Fruit fly (Drosophila melanogaster): Measurements from ENCODE around the gene sw.
A peak's percentile ranks its signal among the peaks of the same experiment; 100 is the strongest.

Gene sw

dm6 chrX:20247710-20248109 is 11.5 kb upstream of the sw start (continued):
- TF ChIP-seq CG10366 (GFP tag; IDR thresholded peaks at IDR 0.05), result peak; percentile 21; the same call in 1 of the 2 replicates
- no peak for TF ChIP-seq CG15479 (GFP tag; optimal IDR thresholded peaks at IDR 0.05)
- TF ChIP-seq pb (GFP tag; optimal IDR thresholded peaks at IDR 0.05), result no peak
- no peak for TF ChIP-seq cwo (GFP tag; optimal IDR thresholded peaks at IDR 0.05)
- no peak for TF ChIP-seq MBD-R2 (GFP tag; IDR thresholded peaks at IDR 0.05)
- TF ChIP-seq org-1 (GFP tag; optimal IDR thresholded peaks at IDR 0.05), result no peak
- no peak for TF ChIP-seq nau (GFP tag; optimal IDR thresholded peaks at IDR 0.05)
- TF ChIP-seq CG2712 (tag; optimal IDR thresholded peaks at IDR 0.05), result peak; percentile 12
- TF ChIP-seq shn (GFP tag; optimal IDR thresholded peaks at IDR 0.05), result no peak
- TF ChIP-seq dmrt99B (tag; optimal IDR thresholded peaks at IDR 0.05), result no peak
- TF ChIP-seq CG4404 (GFP tag; IDR thresholded peaks at IDR 0.05), result peak; percentile 76
- no peak for TF ChIP-seq pzg (GFP tag; optimal IDR thresholded peaks at IDR 0.05)
- no peak for TF ChIP-seq CG7839 (tag; optimal IDR thresholded peaks at IDR 0.05)
- no peak for TF ChIP-seq HLH4C (GFP tag; IDR thresholded peaks at IDR 0.05; ENCODE audit: partially characterized antibody)
- no peak for TF ChIP-seq CG13624 (GFP tag; optimal IDR thresholded peaks at IDR 0.05)
- no peak for TF ChIP-seq sqz (GFP tag; optimal IDR thresholded peaks at IDR 0.05)
- no peak for TF ChIP-seq tll (GFP tag; optimal IDR thresholded peaks at IDR 0.05)
- TF ChIP-seq Ssrp (tag; optimal IDR thresholded peaks at IDR 0.05), result no peak
- no peak for TF ChIP-seq pita (GFP tag; optimal IDR thresholded peaks at IDR 0.05)
- no peak for TF ChIP-seq rib (GFP tag; IDR thresholded peaks at IDR 0.05)
- TF ChIP-seq CG15073 (GFP tag; optimal IDR thresholded peaks at IDR 0.05), result no peak
- peak; percentile 66 for TF ChIP-seq Ets65A (GFP tag)
- no peak for TF ChIP-seq CG4360 (GFP tag; IDR thresholded peaks at IDR 0.05)
- no peak for TF ChIP-seq Optix (GFP tag; IDR thresholded peaks at IDR 0.05)
- TF ChIP-seq Bteb2 (GFP tag; optimal IDR thresholded peaks at IDR 0.05), result no peak
- no peak for TF ChIP-seq Taf1 (GFP tag; IDR thresholded peaks at IDR 0.05)
- TF ChIP-seq Dfd (GFP tag; optimal IDR thresholded peaks at IDR 0.05), result no peak
- peak; percentile 59; the same call in 1 of the 3 replicates for TF ChIP-seq ci (GFP tag; IDR thresholded peaks at IDR 0.05)
- no peak for TF ChIP-seq tup (GFP tag; optimal IDR thresholded peaks at IDR 0.05)
- TF ChIP-seq Dad (GFP tag; optimal IDR thresholded peaks at IDR 0.05), result no peak
- TF ChIP-seq CG9797 (GFP tag; optimal IDR thresholded peaks at IDR 0.05), result no peak
- no peak for TF ChIP-seq CTCF (GFP tag; optimal IDR thresholded peaks at IDR 0.05)
- no peak for TF ChIP-seq CG2202 (tag; optimal IDR thresholded peaks at IDR 0.05)
- no peak for TF ChIP-seq Tbp (GFP tag; optimal IDR thresholded peaks at IDR 0.05)
- no peak for TF ChIP-seq CG16815 (GFP tag; optimal IDR thresholded peaks at IDR 0.05)
- TF ChIP-seq otp (GFP tag; IDR thresholded peaks at IDR 0.05), result no peak
- no peak for TF ChIP-seq phol (tag; optimal IDR thresholded peaks at IDR 0.05)
- TF ChIP-seq ftz-f1 (GFP tag; optimal IDR thresholded peaks at IDR 0.05), result no peak
- TF ChIP-seq ken (GFP tag; IDR thresholded peaks at IDR 0.05), result 0 out of 3 replicates have a peak, but pooled peaks have one; percentile 24
- TF ChIP-seq Stat92E (GFP tag; optimal IDR thresholded peaks at IDR 0.05), result no peak
- no peak for TF ChIP-seq CG6175 (GFP tag; IDR thresholded peaks at IDR 0.05)
- TF ChIP-seq bowl (GFP tag; IDR thresholded peaks at IDR 0.05), result no peak
- no peak for TF ChIP-seq slbo (GFP tag; IDR thresholded peaks at IDR 0.05)
- no peak for TF ChIP-seq CG2120 (GFP tag; optimal IDR thresholded peaks at IDR 0.05)
- no peak for TF ChIP-seq zf30C (GFP tag; optimal IDR thresholded peaks at IDR 0.05)
- no peak for TF ChIP-seq CG13287 (GFP tag; IDR thresholded peaks at IDR 0.05; ENCODE audit: partially characterized antibody)
- no peak for TF ChIP-seq bab2 (GFP tag; optimal IDR thresholded peaks at IDR 0.05)
- no peak for TF ChIP-seq CG30431 (GFP tag; optimal IDR thresholded peaks at IDR 0.05)
- no peak for TF ChIP-seq tap (tag; optimal IDR thresholded peaks at IDR 0.05)
- no peak for TF ChIP-seq NK7.1 (GFP tag; optimal IDR thresholded peaks at IDR 0.05)
- no peak for TF ChIP-seq CG12104 (GFP tag; optimal IDR thresholded peaks at IDR 0.05)
- no peak for TF ChIP-seq CG33557 (GFP tag; optimal IDR thresholded peaks at IDR 0.05)
- no peak for TF ChIP-seq Scr (GFP tag; IDR thresholded peaks at IDR 0.05; ENCODE audit: partially characterized antibody)

Measured in whole organism, embryonic.